Worm (Caenorhabditis elegans) whole organism, L3 larva: Measurements from ENCODE around the gene R10E8.5.

Experiments
- R02D3.7 ChIP-seq: fragments of 150-350 bp; optimal IDR thresholded peaks from 2 replicates; lab custom pipeline; 2014; ENCODE audit warnings: missing biosample characterization, missing genetic modification characterization
- ama-1 ChIP-seq: fragments of 150-350 bp; optimal IDR thresholded peaks from 2 replicates; lab custom pipeline; 2018
- ceh-82 ChIP-seq: fragments of 150-350 bp; optimal IDR thresholded peaks from 2 replicates; lab custom pipeline; 2014; ENCODE audit warnings: missing biosample characterization, missing genetic modification characterization
- elt-2 ChIP-seq: sonication (generic microtip); optimal IDR thresholded peaks from 2 replicates; lab custom pipeline; 2016; ENCODE audit warnings: missing genetic modification reagents, mild to moderate bottlenecking, missing genetic modification characterization, missing compliant biosample characterization
- elt-3 ChIP-seq, 3 experiments: fragments of 150-350 bp in 1 of 3; sonication (generic microtip) in 2 of 3; optimal IDR thresholded peaks; 2 replicates in 2 of 3; 4 replicates in 1 of 3; lab custom pipeline; 2014 to 2017; ENCODE audit warnings: missing biosample characterization in 3 of 3, missing genetic modification characterization in 3 of 3
- jun-1 ChIP-seq: fragments of 150-350 bp; optimal IDR thresholded peaks from 2 replicates; lab custom pipeline; 2014; ENCODE audit warnings: missing biosample characterization, missing genetic modification reagents, missing genetic modification characterization
- nhr-11 ChIP-seq: fragments of 150-350 bp; optimal IDR thresholded peaks from 2 replicates; lab custom pipeline; 2014; ENCODE audit warnings: missing biosample characterization, missing genetic modification characterization
- nhr-25 ChIP-seq: sonication (generic microtip); optimal IDR thresholded peaks from 2 replicates; lab custom pipeline; 2017; ENCODE audit warnings: missing biosample characterization, missing genetic modification characterization
- nhr-43 ChIP-seq: sonication (generic microtip); optimal IDR thresholded peaks from 2 replicates; lab custom pipeline; 2016; ENCODE audit warnings: mild to moderate bottlenecking, missing genetic modification characterization, missing compliant biosample characterization; ENCODE audit not compliant: poor library complexity, severe bottlenecking
- pqm-1 ChIP-seq: fragments of 150-350 bp; optimal IDR thresholded peaks from 2 replicates; lab custom pipeline; 2017; ENCODE audit warnings: missing biosample characterization, missing genetic modification characterization, inconsistent platforms
- snpc-4 ChIP-seq: fragments of 150-350 bp; optimal IDR thresholded peaks from 2 replicates; lab custom pipeline; 2014; ENCODE audit warnings: missing biosample characterization, missing genetic modification characterization
- tbx-2 ChIP-seq: sonication (generic microtip); optimal IDR thresholded peaks from 2 replicates; lab custom pipeline; 2016; ENCODE audit warnings: mild to moderate bottlenecking, missing genetic modification characterization, missing compliant biosample characterization
- unc-62 ChIP-seq: fragments of 150-350 bp; sonication (generic microtip); optimal IDR thresholded peaks from 4 replicates; lab custom pipeline; 2014; ENCODE audit warnings: missing biosample characterization, missing genetic modification reagents, missing genetic modification characterization

DNA sequence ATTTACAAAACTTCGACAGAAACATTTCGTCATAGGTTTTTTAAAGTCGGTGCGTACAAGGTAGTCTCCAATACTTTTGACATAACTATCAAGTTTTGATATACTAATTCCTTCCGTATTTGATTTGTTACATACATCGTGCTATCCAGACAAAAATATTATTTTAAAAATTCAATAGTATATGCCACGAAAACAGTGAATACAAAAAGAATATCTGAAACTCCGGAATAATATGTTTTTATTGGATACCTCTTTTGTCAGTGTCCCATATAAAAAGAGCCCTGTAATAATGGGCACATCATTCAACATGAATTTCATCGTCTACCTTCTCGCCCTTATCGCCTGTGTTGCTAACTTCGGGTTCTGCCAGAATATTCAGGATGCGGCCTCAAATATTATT lies 37.7 kb downstream of the R10E8.5 start, which contains the start of gene Y51A2A.12:
- no peak for TF ChIP-seq pqm-1
- TF ChIP-seq ama-1 (lab: Kevin White, UChicago) = no peak
- TF ChIP-seq R02D3.7 (tag; lab: Kevin White, UChicago) = no peak
- TF ChIP-seq nhr-25 (tag; lab: Kevin White, UChicago) = no peak
- TF ChIP-seq jun-1 (tag; lab: Kevin White, UChicago) = no peak
- TF ChIP-seq unc-62 = no peak
- TF ChIP-seq elt-3 (tag; optimal IDR thresholded peaks at IDR 0.05; lab: Kevin White, UChicago) = no peak
- no peak for TF ChIP-seq ceh-82 (tag; lab: Kevin White, UChicago)
- no peak for TF ChIP-seq elt-2 (tag; lab: Kevin White, UChicago)
- no peak for TF ChIP-seq nhr-43 (tag; lab: Kevin White, UChicago)
- TF ChIP-seq snpc-4 (tag; lab: Kevin White, UChicago) = no peak
- no peak for TF ChIP-seq tbx-2 (tag; lab: Kevin White, UChicago)
- TF ChIP-seq nhr-11 = no peak
